Fruit fly (Drosophila melanogaster): ENCODE results near the gene CG15536.

The CG15536 gene

DNA sequence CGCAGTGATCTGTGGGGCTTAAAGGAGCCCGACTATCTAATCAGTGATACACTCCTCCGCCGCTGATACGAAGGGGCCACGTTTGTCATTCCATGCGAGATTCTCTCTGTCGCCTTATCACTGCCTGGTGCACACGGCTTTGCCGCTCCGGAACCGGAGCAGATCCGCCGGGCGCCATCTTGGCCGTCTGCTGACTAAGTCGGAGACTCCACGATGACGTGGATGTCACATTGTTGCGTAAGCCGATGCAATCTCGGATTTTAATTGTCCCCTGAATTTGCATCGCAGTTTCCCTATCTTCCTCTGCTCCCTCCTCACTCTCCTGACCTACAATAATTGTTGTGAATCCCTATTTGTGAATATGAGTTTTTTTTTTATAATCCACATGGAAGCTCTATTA lies 33.9 kb downstream of the CG15536 start:
- no peak for TF ChIP-seq fkh (GFP tag; optimal IDR thresholded peaks at IDR 0.05)
- TF ChIP-seq Ets21C (GFP tag; optimal IDR thresholded peaks at IDR 0.05), result no peak
- TF ChIP-seq CG11294 (GFP tag; IDR thresholded peaks at IDR 0.05), result no peak
- TF ChIP-seq esn (GFP tag; optimal IDR thresholded peaks at IDR 0.05), result no peak
- TF ChIP-seq CG8119 (GFP tag; IDR thresholded peaks at IDR 0.05), result 0 out of 3 replicates have a peak, but pooled peaks have one; percentile 28
- no peak for TF ChIP-seq CG11902 (GFP tag; optimal IDR thresholded peaks at IDR 0.05)
- TF ChIP-seq svp (GFP tag), result peak; percentile 57
- TF ChIP-seq CG8632 (GFP tag; optimal IDR thresholded peaks at IDR 0.05), result no peak
- no peak for TF ChIP-seq Hr39 (GFP tag; optimal IDR thresholded peaks at IDR 0.05)
- TF ChIP-seq acj6 (GFP tag; optimal IDR thresholded peaks at IDR 0.05), result no peak
- TF ChIP-seq CG11762 (GFP tag; optimal IDR thresholded peaks at IDR 0.05; ENCODE audit: insufficient read depth), result no peak
- no peak for TF ChIP-seq CG6792 (GFP tag; optimal IDR thresholded peaks at IDR 0.05)
- no peak for TF ChIP-seq CG10669 (GFP tag; optimal IDR thresholded peaks at IDR 0.05)
- TF ChIP-seq spab (GFP tag; optimal IDR thresholded peaks at IDR 0.05), result no peak
- TF ChIP-seq vri (GFP tag; optimal IDR thresholded peaks at IDR 0.05), result peak; percentile 82
- TF ChIP-seq dsx (GFP tag; optimal IDR thresholded peaks at IDR 0.05; ENCODE audit: poor library complexity, severe bottlenecking), result no peak
- TF ChIP-seq Sox15 (GFP tag; optimal IDR thresholded peaks at IDR 0.05), result no peak

DNA sequence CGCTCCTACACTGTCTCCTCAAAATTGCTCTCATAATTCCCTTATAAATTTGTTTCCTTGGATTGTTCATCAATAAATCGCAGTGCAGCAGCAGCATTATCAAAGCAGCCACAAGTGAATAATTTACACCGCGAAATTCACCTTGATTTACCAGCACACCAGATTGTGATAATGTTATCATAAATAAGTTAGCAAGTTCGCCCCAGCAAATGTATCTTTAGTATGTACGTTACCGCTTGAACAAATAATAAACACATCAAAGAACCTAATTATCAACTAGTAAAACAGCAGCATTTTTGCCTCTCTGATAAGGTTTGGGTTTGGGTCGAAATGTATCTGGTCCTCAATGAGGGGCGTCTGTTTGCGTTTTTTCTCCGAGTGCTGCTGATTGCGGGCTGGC lies 34.7 kb downstream of the CG15536 start:
- TF ChIP-seq fkh (GFP tag; optimal IDR thresholded peaks at IDR 0.05) (peak; percentile 30), svp (GFP tag) (peak; percentile 25), Hr4 (GFP tag; optimal IDR thresholded peaks at IDR 0.05) (no peak), Eip78C (GFP tag) (peak; percentile 43)

DNA sequence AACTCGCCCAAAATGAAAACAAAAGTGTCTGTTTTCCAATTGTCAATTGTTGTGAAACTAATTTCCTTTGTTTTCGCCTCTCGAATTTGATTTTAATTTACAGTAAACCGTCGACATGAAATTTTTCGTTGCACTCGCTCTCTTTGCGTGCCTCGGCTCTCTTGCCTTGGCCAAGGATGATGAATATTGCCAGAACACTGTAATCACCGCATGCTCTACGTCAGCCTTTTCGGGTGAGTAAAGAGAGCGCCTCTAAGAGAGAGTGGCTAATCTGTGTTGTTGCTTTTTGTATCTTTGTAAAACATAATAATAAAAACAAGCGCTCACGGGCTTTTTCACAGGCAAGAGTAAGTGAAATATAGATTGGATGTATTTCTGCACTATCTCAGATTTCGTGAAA lies 35.9 kb downstream of the CG15536 start:
- TF ChIP-seq Eip93F (GFP tag; optimal IDR thresholded peaks at IDR 0.05) (peak; percentile 17), CG9139 (GFP tag; optimal IDR thresholded peaks at IDR 0.05) (no peak), CG16779 (tag; optimal IDR thresholded peaks at IDR 0.05) (no peak), CG6854 (GFP tag; optimal IDR thresholded peaks at IDR 0.05) (no peak), dsx (GFP tag; optimal IDR thresholded peaks at IDR 0.05; ENCODE audit: poor library complexity, severe bottlenecking) (peak; percentile 13), ss (GFP tag; optimal IDR thresholded peaks at IDR 0.05) (peak in 1 of 2 experiments; percentile 8)

DNA sequence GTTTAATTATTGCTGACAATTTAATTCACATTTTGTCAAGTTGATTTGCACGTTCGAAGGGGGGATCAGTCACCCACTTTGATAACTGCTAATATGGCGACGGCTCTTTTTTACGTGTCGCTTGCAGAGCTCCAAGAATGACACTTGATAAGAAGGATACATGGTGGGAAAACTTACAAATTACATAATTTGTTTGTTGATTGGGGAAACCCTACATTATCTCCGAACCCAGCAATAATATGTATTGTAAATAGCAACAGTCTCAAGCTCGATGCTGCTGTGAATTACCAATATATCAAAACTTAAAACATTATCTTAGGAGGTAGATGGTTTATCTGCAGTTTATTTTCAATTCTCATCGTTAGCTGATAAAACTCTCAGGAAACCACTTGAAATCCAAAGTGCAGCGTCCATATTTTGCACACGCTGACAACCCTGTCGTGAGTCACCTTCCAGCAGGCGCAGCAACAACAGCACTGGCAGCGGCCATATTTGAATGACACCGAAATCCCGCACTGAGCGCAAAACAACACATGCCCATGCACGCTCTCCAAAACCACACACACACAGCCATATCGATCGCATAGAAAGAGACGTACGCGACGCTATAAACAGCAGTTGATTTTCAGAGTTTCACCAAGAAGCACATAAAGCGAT lies 36.6 kb downstream of the CG15536 start:
- peak; percentile 68 for TF ChIP-seq fd85E (GFP tag; optimal IDR thresholded peaks at IDR 0.05)
- peak; percentile 97 for TF ChIP-seq CG8632 (GFP tag; optimal IDR thresholded peaks at IDR 0.05)
- TF ChIP-seq OdsH (GFP tag; optimal IDR thresholded peaks at IDR 0.05), result peak; percentile 96
- peak; percentile 90 for TF ChIP-seq eg (GFP tag; IDR thresholded peaks at IDR 0.05)
- peak; percentile 46 for TF ChIP-seq Hr38 (GFP tag; optimal IDR thresholded peaks at IDR 0.05)
- TF ChIP-seq Ets96B (tag; optimal IDR thresholded peaks at IDR 0.05), result peak; percentile 93
- peak; percentile 89 for TF ChIP-seq CG9139 (GFP tag; optimal IDR thresholded peaks at IDR 0.05)
- TF ChIP-seq CG6808 (GFP tag; optimal IDR thresholded peaks at IDR 0.05), result peak; percentile 98
- peak; percentile 98 for TF ChIP-seq spab (GFP tag; optimal IDR thresholded peaks at IDR 0.05)
- TF ChIP-seq CG8319 (GFP tag; optimal IDR thresholded peaks at IDR 0.05), result peak; percentile 97
- peak; percentile 93 for TF ChIP-seq Blimp-1 (GFP tag; optimal IDR thresholded peaks at IDR 0.05)
- TF ChIP-seq dac (GFP tag; optimal IDR thresholded peaks at IDR 0.05), result peak; percentile 93
- TF ChIP-seq vri (GFP tag; optimal IDR thresholded peaks at IDR 0.05), result peak; percentile 89
- peak; percentile 96 for TF ChIP-seq Hr4 (GFP tag; optimal IDR thresholded peaks at IDR 0.05)
- TF ChIP-seq CG31627 (GFP tag; optimal IDR thresholded peaks at IDR 0.05), result peak; percentile 98
- TF ChIP-seq cyc (GFP tag; optimal IDR thresholded peaks at IDR 0.05), result peak; percentile 96
- TF ChIP-seq CG4318 (GFP tag; optimal IDR thresholded peaks at IDR 0.05), result peak; percentile 97
- TF ChIP-seq CG3032 (tag; optimal IDR thresholded peaks at IDR 0.05), result peak; percentile 95
- TF ChIP-seq CG10669 (GFP tag; optimal IDR thresholded peaks at IDR 0.05), result peak; percentile 95
- TF ChIP-seq Gug (GFP tag; IDR thresholded peaks at IDR 0.05), result peak; percentile 84
- TF ChIP-seq topi (GFP tag; optimal IDR thresholded peaks at IDR 0.05), result peak; percentile 98
- peak; percentile 99 for TF ChIP-seq svp (GFP tag)
- TF ChIP-seq lz (GFP tag; optimal IDR thresholded peaks at IDR 0.05), result peak; percentile 98
- peak; percentile 93 for TF ChIP-seq Lpt (GFP tag; optimal IDR thresholded peaks at IDR 0.05)
- TF ChIP-seq Met (GFP tag; optimal IDR thresholded peaks at IDR 0.05), result peak; percentile 96
- TF ChIP-seq CG16779 (tag; optimal IDR thresholded peaks at IDR 0.05), result peak; percentile 93
- TF ChIP-seq CG6854 (GFP tag; optimal IDR thresholded peaks at IDR 0.05), result peak; percentile 93
- peak; percentile 90 for TF ChIP-seq CG1621 (tag; optimal IDR thresholded peaks at IDR 0.05)
- TF ChIP-seq Eip75B (GFP tag; optimal IDR thresholded peaks at IDR 0.05), result peak; percentile 98
- TF ChIP-seq CG11902 (GFP tag; optimal IDR thresholded peaks at IDR 0.05), result peak; percentile 95

All from whole organism, prepupa.